Worm (Caenorhabditis elegans): ENCODE data around the gene nhr-162.

DNA sequence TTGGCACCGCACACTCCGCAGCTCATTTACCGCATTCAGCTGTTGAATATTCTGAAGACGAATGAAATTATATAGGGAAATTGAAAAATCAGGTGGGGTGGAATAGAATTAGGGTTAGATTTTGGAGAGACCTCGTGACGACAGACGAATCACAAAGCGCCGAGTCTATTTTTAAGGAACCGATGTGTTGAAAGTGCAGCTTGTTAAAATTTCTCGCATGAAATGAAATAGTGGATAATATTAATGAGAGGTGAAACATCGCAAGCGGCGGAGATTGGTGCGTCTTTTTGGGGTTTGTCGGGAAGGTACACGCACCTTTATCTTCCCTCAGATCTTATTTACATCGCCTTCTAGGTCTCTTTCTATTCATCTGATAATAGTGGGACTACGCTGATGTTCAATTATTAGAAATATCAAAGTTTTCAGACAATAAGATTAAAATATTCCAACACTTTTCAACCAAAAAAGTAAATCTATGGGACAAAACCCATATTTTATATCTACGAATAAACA lies 2.0 kb downstream of the nhr-162 start, which contains the start of gene nhr-140:
- TF ChIP-seq lsy-27 (tag; optimal IDR thresholded peaks at IDR 0.05; ENCODE audit: borderline replicate concordance, insufficient read depth) (no peak), unc-62 (GFP tag; optimal IDR thresholded peaks at IDR 0.05) (no peak)

Data from whole organism, young adult.